Fruit fly (Drosophila melanogaster) whole organism, embryonic: ENCODE results near the gene Hr38.

Source experiments
- Abd-B ChIP-seq: fragments of 200-800 bp; sonication (Bioruptor generic); optimal IDR thresholded peaks from 2 replicates; lab custom pipeline; 2018; ENCODE audit warnings: missing biosample characterization, mild to moderate bottlenecking, missing genetic modification characterization, moderate library complexity
- Bgb ChIP-seq: fragments of 200-800 bp; sonication (Bioruptor generic); IDR thresholded peaks from 2 replicates; pipeline ENCODE4 v1.3.6; 2022; ENCODE audit warnings: missing biosample characterization, missing genetic modification characterization; ENCODE audit not compliant: partially characterized antibody
- CG10321 ChIP-seq: fragments of 200-800 bp; sonication (Bioruptor generic); IDR thresholded peaks from 2 replicates; pipeline ENCODE4 v1.3.6; 2022; ENCODE audit warnings: missing biosample characterization, missing genetic modification characterization
- CG10543 ChIP-seq: fragments of 200-800 bp; sonication (Bioruptor generic); optimal IDR thresholded peaks from 3 replicates; lab custom pipeline; 2017; ENCODE audit warnings: missing biosample characterization, mild to moderate bottlenecking, missing genetic modification characterization, moderate library complexity
- CG11560 ChIP-seq: fragments of 200-800 bp; sonication (Bioruptor generic); IDR thresholded peaks from 3 replicates; pipeline ENCODE4 v1.3.6; 2022; ENCODE audit warnings: missing biosample characterization, missing genetic modification characterization
- CG12071 ChIP-seq: fragments of 200-800 bp; sonication (Bioruptor generic); optimal IDR thresholded peaks from 3 replicates; lab custom pipeline; 2018; ENCODE audit warnings: missing biosample characterization, mild to moderate bottlenecking, missing genetic modification characterization
- CG12104 ChIP-seq: fragments of 200-800 bp; sonication (Bioruptor generic); optimal IDR thresholded peaks from 3 replicates; lab custom pipeline; 2016; ENCODE audit warnings: missing biosample characterization, missing genetic modification characterization
- CG17829 ChIP-seq: fragments of 200-800 bp; optimal IDR thresholded peaks from 2 replicates; lab custom pipeline; 2019; ENCODE audit warnings: missing biosample characterization, mild to moderate bottlenecking, missing genetic modification characterization, moderate library complexity
- CG2712 ChIP-seq: fragments of 200-800 bp; optimal IDR thresholded peaks from 3 replicates; lab custom pipeline; 2019; ENCODE audit warnings: missing biosample characterization, mild to moderate bottlenecking, missing genetic modification characterization, moderate library complexity
- CG3065 ChIP-seq: fragments of 200-800 bp; sonication (Bioruptor generic); optimal IDR thresholded peaks from 2 replicates; lab custom pipeline; 2016; ENCODE audit warnings: missing biosample characterization, missing genetic modification characterization
- CG31224 ChIP-seq: fragments of 200-800 bp; sonication (Bioruptor generic); IDR thresholded peaks from 2 replicates; pipeline ENCODE4 v1.3.6; 2022; ENCODE audit warnings: missing biosample characterization, missing genetic modification characterization
- CG31365 ChIP-seq: fragments of 200-800 bp; sonication (Bioruptor generic); optimal IDR thresholded peaks from 2 replicates; lab custom pipeline; 2018; ENCODE audit warnings: missing biosample characterization, mild to moderate bottlenecking, missing genetic modification characterization
- CG34422 ChIP-seq: fragments of 200-800 bp; sonication (Bioruptor generic); IDR thresholded peaks from 3 replicates; pipeline ENCODE4 v1.3.6; 2022; ENCODE audit warnings: missing biosample characterization, missing genetic modification characterization
- CG6175 ChIP-seq: fragments of 200-800 bp; sonication (Bioruptor generic); IDR thresholded peaks from 3 replicates; pipeline ENCODE4 v1.3.6; 2022; ENCODE audit warnings: missing biosample characterization, missing genetic modification characterization
- CG6272 ChIP-seq: fragments of 200-800 bp; sonication (Bioruptor generic); IDR thresholded peaks from 2 replicates; pipeline ENCODE4 v1.3.6; 2022; ENCODE audit warnings: missing biosample characterization, missing genetic modification characterization
- CG6791 ChIP-seq: fragments of 200-800 bp; sonication (Bioruptor generic); IDR thresholded peaks from 3 replicates; pipeline ENCODE4 v1.3.6; 2022; ENCODE audit warnings: missing biosample characterization, missing genetic modification characterization; ENCODE audit not compliant: partially characterized antibody
- CG7745 ChIP-seq: fragments of 200-800 bp; sonication (Bioruptor generic); optimal IDR thresholded peaks from 2 replicates; lab custom pipeline; 2018; ENCODE audit warnings: missing biosample characterization, mild to moderate bottlenecking, missing genetic modification characterization, moderate library complexity
- CG8765 ChIP-seq: fragments of 200-800 bp; sonication (Bioruptor generic); IDR thresholded peaks from 2 replicates; pipeline ENCODE4 v1.3.6; 2022; ENCODE audit warnings: missing biosample characterization, missing genetic modification characterization
- CHES-1-like ChIP-seq: fragments of 200-800 bp; sonication (Bioruptor generic); optimal IDR thresholded peaks from 2 replicates; lab custom pipeline; 2016; ENCODE audit warnings: missing biosample characterization, missing genetic modification characterization
- Dip2 ChIP-seq: fragments of 200-800 bp; sonication (Bioruptor generic); IDR thresholded peaks from 2 replicates; pipeline ENCODE4 v1.3.6; 2022; ENCODE audit warnings: missing biosample characterization, missing genetic modification characterization
- Dll ChIP-seq: fragments of 200-800 bp; sonication (Bioruptor generic); IDR thresholded peaks from 4 replicates; pipeline ENCODE4 v1.3.6; 2022; ENCODE audit warnings: missing biosample characterization, missing genetic modification characterization; ENCODE audit not compliant: partially characterized antibody
- E2f2 ChIP-seq: fragments of 200-800 bp; sonication (Bioruptor generic); IDR thresholded peaks from 2 replicates; pipeline ENCODE4 v1.3.6; 2022; ENCODE audit warnings: missing biosample characterization, missing genetic modification characterization
- GATAe ChIP-seq: fragments of 200-800 bp; sonication (Bioruptor generic); conservative IDR thresholded peaks from 2 replicates; pipeline ENCODE4 v1.3.6; 2022; ENCODE audit warnings: missing biosample characterization, missing genetic modification characterization
- Gsc ChIP-seq: fragments of 200-800 bp; sonication (Bioruptor generic); IDR thresholded peaks from 2 replicates; pipeline ENCODE4 v1.3.6; 2022; ENCODE audit warnings: missing biosample characterization, missing genetic modification characterization
- HmgD ChIP-seq: fragments of 200-800 bp; sonication (Bioruptor generic); optimal IDR thresholded peaks from 3 replicates; lab custom pipeline; 2016; ENCODE audit warnings: missing biosample characterization, missing genetic modification characterization
- Nf-YB ChIP-seq: fragments of 200-800 bp; sonication (Bioruptor generic); optimal IDR thresholded peaks from 3 replicates; lab custom pipeline; 2019; ENCODE audit warnings: missing biosample characterization, mild to moderate bottlenecking, missing genetic modification characterization, moderate library complexity
- NfI ChIP-seq: fragments of 200-800 bp; sonication (Bioruptor generic); optimal IDR thresholded peaks from 3 replicates; lab custom pipeline; 2018; ENCODE audit warnings: missing biosample characterization, mild to moderate bottlenecking, missing genetic modification characterization, moderate library complexity
- Stat92E ChIP-seq, 3 experiments: fragments of >200 bp in 2 of 3; fragments of 200-800 bp in 1 of 3; sonication (Bioruptor generic) in 1 of 3; optimal IDR thresholded peaks; 2 replicates each; lab custom pipeline; 2017 to 2019; ENCODE audit warnings: missing biosample characterization in 3 of 3, missing genetic modification characterization in 3 of 3, mild to moderate bottlenecking in 1 of 3, moderate library complexity in 1 of 3
- Tbp ChIP-seq: fragments of >200 bp; optimal IDR thresholded peaks from 2 replicates; lab custom pipeline; 2018; ENCODE audit warnings: missing biosample characterization, missing genetic modification characterization
- Xrp1 ChIP-seq: fragments of 200-800 bp; sonication (Bioruptor generic); IDR thresholded peaks from 2 replicates; pipeline ENCODE4 v1.3.6; 2022; ENCODE audit warnings: missing biosample characterization, missing genetic modification characterization
- ab ChIP-seq: fragments of 200-800 bp; sonication (Bioruptor generic); optimal IDR thresholded peaks from 2 replicates; lab custom pipeline; 2016; ENCODE audit warnings: missing biosample characterization, missing genetic modification characterization
- al ChIP-seq: fragments of 200-800 bp; sonication (Bioruptor generic); IDR thresholded peaks from 2 replicates; pipeline ENCODE4 v1.3.6; 2022; ENCODE audit warnings: missing biosample characterization, missing genetic modification characterization
- ash1 ChIP-seq: fragments of 200-800 bp; sonication (Bioruptor generic); optimal IDR thresholded peaks from 2 replicates; lab custom pipeline; 2018; ENCODE audit warnings: missing biosample characterization, mild to moderate bottlenecking, missing genetic modification characterization
- dan ChIP-seq: fragments of 200-800 bp; sonication (Bioruptor generic); IDR thresholded peaks from 2 replicates; pipeline ENCODE4 v1.3.6; 2022; ENCODE audit warnings: missing biosample characterization, missing genetic modification characterization
- fd102C ChIP-seq: fragments of 200-800 bp; sonication (Bioruptor generic); optimal IDR thresholded peaks from 2 replicates; lab custom pipeline; 2018; ENCODE audit warnings: missing biosample characterization, mild to moderate bottlenecking, missing genetic modification characterization, moderate library complexity
- fd96Cb ChIP-seq: fragments of 200-800 bp; sonication (Bioruptor generic); optimal IDR thresholded peaks from 2 replicates; lab custom pipeline; 2018; ENCODE audit warnings: missing biosample characterization, mild to moderate bottlenecking, missing genetic modification characterization, moderate library complexity
- grau ChIP-seq: fragments of 200-800 bp; optimal IDR thresholded peaks from 3 replicates; lab custom pipeline; 2019; ENCODE audit warnings: missing biosample characterization, mild to moderate bottlenecking, missing genetic modification characterization, moderate library complexity
- gt ChIP-seq: fragments of 200-800 bp; sonication (Bioruptor generic); IDR thresholded peaks from 2 replicates; pipeline ENCODE4 v1.3.6; 2022; ENCODE audit warnings: missing biosample characterization, missing genetic modification characterization
- ham ChIP-seq: fragments of 200-800 bp; sonication (Bioruptor generic); IDR thresholded peaks from 2 replicates; pipeline ENCODE4 v1.3.6; 2022; ENCODE audit warnings: missing biosample characterization, missing genetic modification characterization
- her ChIP-seq: fragments of 200-800 bp; sonication (Bioruptor generic); optimal IDR thresholded peaks from 2 replicates; lab custom pipeline; 2016; ENCODE audit warnings: missing biosample characterization, missing genetic modification characterization
- hth ChIP-seq: fragments of >200 bp; optimal IDR thresholded peaks from 2 replicates; lab custom pipeline; 2017; ENCODE audit warnings: inconsistent platforms
- kni ChIP-seq: fragments of 200-800 bp; sonication (Bioruptor generic); optimal IDR thresholded peaks from 3 replicates; lab custom pipeline; 2017; ENCODE audit warnings: mild to moderate bottlenecking, missing biosample characterization, missing genetic modification reagents, missing genetic modification characterization
- lab ChIP-seq: fragments of 200-800 bp; sonication (Bioruptor generic); optimal IDR thresholded peaks from 3 replicates; lab custom pipeline; 2017; ENCODE audit warnings: missing biosample characterization, missing genetic modification characterization, mild to moderate bottlenecking, moderate library complexity, missing genetic modification reagents
- sens ChIP-seq: fragments of 200-800 bp; sonication (Bioruptor generic); peaks from one replicate; lab custom pipeline; 2016; ENCODE audit warnings: missing biosample characterization, missing genetic modification characterization
- sug ChIP-seq: fragments of 200-800 bp; optimal IDR thresholded peaks from 2 replicates; lab custom pipeline; 2019; ENCODE audit warnings: missing biosample characterization, mild to moderate bottlenecking, missing genetic modification characterization, moderate library complexity
- tll ChIP-seq, 2 experiments: fragments of 200-800 bp in 1 of 2; fragments of >200 bp in 1 of 2; sonication (Bioruptor generic) in 1 of 2; optimal IDR thresholded peaks; 2 replicates each; lab custom pipeline; 2017 to 2019; ENCODE audit warnings: missing biosample characterization in 2 of 2, missing genetic modification characterization in 2 of 2, mild to moderate bottlenecking in 1 of 2, moderate library complexity in 1 of 2
- twi ChIP-seq: fragments of 200-800 bp; optimal IDR thresholded peaks from 2 replicates; lab custom pipeline; 2019; ENCODE audit warnings: missing biosample characterization, mild to moderate bottlenecking, missing genetic modification characterization, moderate library complexity
- wor ChIP-seq: fragments of 200-800 bp; sonication (Bioruptor generic); IDR thresholded peaks from 2 replicates; pipeline ENCODE4 v1.3.6; 2022; ENCODE audit warnings: missing biosample characterization, missing genetic modification characterization
- zen ChIP-seq: fragments of 200-800 bp; sonication (Bioruptor generic); optimal IDR thresholded peaks from 3 replicates; lab custom pipeline; 2018; ENCODE audit warnings: missing biosample characterization, mild to moderate bottlenecking, missing genetic modification characterization, moderate library complexity

The Hr38 gene

DNA sequence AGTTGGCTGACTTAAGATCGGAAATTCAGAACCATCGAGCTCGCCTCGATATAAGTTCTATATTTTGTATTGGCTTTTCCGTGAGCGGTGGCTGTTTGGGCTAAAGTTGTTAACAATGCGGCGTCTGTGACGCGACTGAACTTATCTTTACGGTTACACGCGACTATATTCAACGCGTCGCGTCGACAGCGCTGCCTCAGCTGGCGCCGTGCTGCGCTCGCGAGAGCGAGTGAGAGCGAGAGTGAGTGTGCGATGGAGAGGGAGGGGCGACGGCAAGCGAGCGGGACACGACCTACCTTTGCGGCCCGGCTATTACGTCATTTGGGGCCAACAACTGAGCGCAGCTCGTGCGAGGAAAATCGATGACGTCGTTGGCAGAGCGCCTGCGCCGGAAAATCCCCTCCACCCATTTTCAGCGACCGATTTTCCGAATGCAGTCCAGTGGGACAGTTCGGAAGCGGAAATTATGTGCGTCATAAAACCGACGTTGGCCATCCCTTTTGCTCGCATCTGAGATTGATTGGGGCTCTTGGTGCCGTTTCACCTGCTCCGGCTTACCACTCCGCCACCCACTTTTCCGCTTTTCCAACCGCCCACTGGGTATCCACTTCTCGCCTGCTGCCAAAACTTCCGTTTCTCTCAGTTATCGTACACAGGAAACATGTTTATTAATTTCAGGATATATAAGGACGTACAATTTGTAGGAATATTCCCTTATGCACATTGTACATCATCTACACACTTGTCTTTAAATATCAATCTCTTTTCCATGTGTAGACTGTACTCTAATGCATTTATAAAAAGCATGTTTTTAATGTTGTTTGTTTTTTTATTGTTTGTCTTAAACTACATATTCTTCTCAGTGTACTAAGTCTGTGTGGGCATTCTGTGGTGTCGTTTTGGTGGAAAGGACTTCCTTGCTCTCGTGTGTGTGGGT lies at the start of gene Hr38 (continued):
- no peak for TF ChIP-seq tll (GFP tag; optimal IDR thresholded peaks at IDR 0.05; lab: Kevin White, UChicago)
- peak; percentile 22 for TF ChIP-seq CHES-1-like (GFP tag; lab: Kevin White, UChicago)
- TF ChIP-seq E2f2 (GFP tag; lab: Robert Waterston, UW) = no peak
- peak; percentile 41 for TF ChIP-seq NfI (GFP tag; lab: Kevin White, UChicago)
- TF ChIP-seq CG2712 (tag; lab: Kevin White, UChicago) = peak; percentile 33
- TF ChIP-seq twi (tag; lab: Kevin White, UChicago) = no peak
- TF ChIP-seq CG11560 (tag; lab: Robert Waterston, UW) = no peak
- TF ChIP-seq zen = no peak
- TF ChIP-seq Stat92E (GFP tag; optimal IDR thresholded peaks at IDR 0.05; lab: Kevin White, UChicago) = no peak
- TF ChIP-seq sug (tag; lab: Kevin White, UChicago) = no peak
- TF ChIP-seq Nf-YB (GFP tag; lab: Kevin White, UChicago) = no peak
- TF ChIP-seq Tbp = no peak
- peak; percentile 42 for TF ChIP-seq fd96Cb (tag; lab: Kevin White, UChicago)
- no peak for TF ChIP-seq ab (GFP tag; lab: Kevin White, UChicago)
- peak; percentile 30 for TF ChIP-seq Abd-B (GFP tag; lab: Kevin White, UChicago)
- no peak for TF ChIP-seq kni
- TF ChIP-seq CG6175 (GFP tag; lab: Robert Waterston, UW) = no peak
- TF ChIP-seq fd102C = no peak
- TF ChIP-seq ham (GFP tag; lab: Robert Waterston, UW) = no peak
- TF ChIP-seq CG12104 (GFP tag; lab: Kevin White, UChicago) = no peak
- TF ChIP-seq gt (GFP tag; lab: Robert Waterston, UW) = no peak
- TF ChIP-seq Xrp1 = peak; percentile 23; the same call in 1 of the 2 replicates
- peak; percentile 31; the same call in 1 of the 2 replicates for TF ChIP-seq al
- TF ChIP-seq CG8765 (GFP tag; lab: Robert Waterston, UW) = no peak
- TF ChIP-seq CG6791 = no peak
- peak; percentile 62 for TF ChIP-seq grau (tag; lab: Kevin White, UChicago)
- no peak for TF ChIP-seq hth (lab: Kevin White, UChicago)
- TF ChIP-seq sens = no peak
- no peak for TF ChIP-seq HmgD
- TF ChIP-seq CG10321 (GFP tag; lab: Robert Waterston, UW) = peak; percentile 65
- no peak for TF ChIP-seq CG31365 (tag; lab: Kevin White, UChicago)
- peak; percentile 16; the same call in 1 of the 2 replicates for TF ChIP-seq Bgb (GFP tag; lab: Robert Waterston, UW)
- TF ChIP-seq Dll (GFP tag; lab: Robert Waterston, UW) = peak; percentile 33; the same call in 1 of the 4 replicates
- TF ChIP-seq CG7745 (tag; lab: Kevin White, UChicago) = no peak
- TF ChIP-seq CG6272 (GFP tag; lab: Robert Waterston, UW) = no peak
- TF ChIP-seq GATAe (GFP tag; lab: Robert Waterston, UW) = no peak
- peak; percentile 41 for TF ChIP-seq her (GFP tag; lab: Kevin White, UChicago)
- TF ChIP-seq wor (GFP tag; lab: Robert Waterston, UW) = 0 out of 2 replicates have a peak, but pooled peaks have one; percentile 12
- TF ChIP-seq CG10543 (GFP tag; lab: Kevin White, UChicago) = no peak
- TF ChIP-seq CG34422 (GFP tag; lab: Robert Waterston, UW) = peak; percentile 48; the same call in 1 of the 3 replicates
- TF ChIP-seq Gsc (GFP tag; lab: Robert Waterston, UW) = no peak
- no peak for TF ChIP-seq dan (GFP tag; lab: Robert Waterston, UW)
- no peak for TF ChIP-seq CG3065 (GFP tag; lab: Kevin White, UChicago)
- peak; percentile 54 for TF ChIP-seq CG12071 (GFP tag; lab: Kevin White, UChicago)
- peak; percentile 83 for TF ChIP-seq lab
- TF ChIP-seq ash1 (GFP tag; lab: Kevin White, UChicago) = no peak
- TF ChIP-seq CG31224 (GFP tag; lab: Robert Waterston, UW) = no peak
- no peak for TF ChIP-seq CG17829 (tag; lab: Kevin White, UChicago)
- TF ChIP-seq Dip2 (GFP tag; lab: Robert Waterston, UW) = no peak; the same call in 1 of the 2 replicates
